Fruit fly (Drosophila melanogaster) whole organism, wandering third instar larva: ENCODE results near the gene ear.

ENCODE experiments used
- Sp1 ChIP-seq: fragments of 200-800 bp; sonication (Bioruptor generic); optimal IDR thresholded peaks from 3 replicates; lab custom pipeline; 2019; ENCODE audit warnings: missing biosample characterization, mild to moderate bottlenecking, missing genetic modification characterization, moderate library complexity
- ey ChIP-seq: fragments of 200-800 bp; sonication (Bioruptor generic); optimal IDR thresholded peaks from 2 replicates; lab custom pipeline; 2016; ENCODE audit warnings: missing biosample characterization, missing genetic modification characterization
- psq ChIP-seq: fragments of 200-800 bp; sonication (Bioruptor generic); optimal IDR thresholded peaks from 3 replicates; lab custom pipeline; 2017; ENCODE audit warnings: missing biosample characterization, mild to moderate bottlenecking, missing genetic modification characterization, moderate library complexity

DNA sequence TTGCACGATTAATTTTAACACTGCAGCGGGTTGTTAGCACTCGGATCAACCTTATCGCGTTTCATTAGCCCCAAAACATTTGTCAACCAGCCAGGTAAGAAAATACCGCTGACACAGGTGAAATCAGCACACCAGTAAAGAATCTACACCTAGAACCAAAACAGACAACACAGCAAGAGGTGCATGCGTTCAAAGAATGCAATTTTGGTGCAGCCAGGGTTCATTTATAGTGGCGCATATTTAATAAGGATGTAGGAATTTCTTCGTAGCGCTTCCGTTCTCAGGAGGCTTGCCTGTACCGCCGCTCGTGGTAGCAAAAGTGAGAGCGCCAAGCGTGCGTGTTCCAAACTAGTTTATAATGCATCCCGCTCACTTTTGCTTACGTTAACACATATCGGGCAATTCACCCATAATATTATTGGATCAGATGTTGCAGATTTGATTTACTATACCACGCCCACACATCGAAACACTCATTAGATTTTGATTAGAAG lies 21.9 kb downstream of the ear start:
- TF ChIP-seq psq, result no peak
- TF ChIP-seq Sp1 (GFP tag; lab: Kevin White, UChicago), result no peak
- TF ChIP-seq ey, result peak; percentile 7
